Worm (Caenorhabditis elegans) whole organism, dauer: Measurements from ENCODE around the gene sdz-13.

Experiments used
- unc-62 ChIP-seq: sonication (generic microtip); optimal IDR thresholded peaks from 2 replicates; lab custom pipeline; 2017; ENCODE audit warnings: missing biosample characterization, missing genetic modification reagents, missing genetic modification characterization

Gene sdz-13

DNA sequence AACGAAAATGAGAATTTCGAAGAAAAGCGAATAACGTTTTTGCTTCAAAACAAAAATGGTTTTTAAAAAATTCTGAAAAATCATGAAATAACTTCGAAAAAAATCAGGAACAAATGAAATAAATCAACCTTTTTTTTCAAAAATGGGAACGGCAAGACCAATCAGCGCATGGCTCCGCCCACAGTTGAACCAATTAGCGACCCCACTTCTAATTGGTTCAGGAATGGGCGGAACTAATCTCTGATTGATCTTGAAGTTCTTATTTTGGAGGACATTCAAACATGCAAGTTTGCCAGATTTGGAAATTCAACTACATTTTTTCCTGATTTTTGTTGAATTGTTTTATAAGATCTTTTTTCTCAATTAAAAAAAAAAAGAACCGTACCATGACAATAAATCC, 23.5 kb downstream of the sdz-13 start:
- TF ChIP-seq unc-62 (GFP tag; lab: Kevin White, UChicago) = no peak

- TF ChIP-seq unc-62 (GFP tag; lab: Kevin White, UChicago) = no peak
These were observed 24.4 kb downstream of the sdz-13 start, which contains the start of gene T11G6.3 for ce11 chrIV:10855049-10855448. Gene T11G6.3 (minus strand): TSS chrIV:10855237.

- TF ChIP-seq unc-62 (GFP tag; lab: Kevin White, UChicago) = no peak
These were observed 25.4 kb downstream of the sdz-13 start for ce11 chrIV:10854042-10854441.

DNA sequence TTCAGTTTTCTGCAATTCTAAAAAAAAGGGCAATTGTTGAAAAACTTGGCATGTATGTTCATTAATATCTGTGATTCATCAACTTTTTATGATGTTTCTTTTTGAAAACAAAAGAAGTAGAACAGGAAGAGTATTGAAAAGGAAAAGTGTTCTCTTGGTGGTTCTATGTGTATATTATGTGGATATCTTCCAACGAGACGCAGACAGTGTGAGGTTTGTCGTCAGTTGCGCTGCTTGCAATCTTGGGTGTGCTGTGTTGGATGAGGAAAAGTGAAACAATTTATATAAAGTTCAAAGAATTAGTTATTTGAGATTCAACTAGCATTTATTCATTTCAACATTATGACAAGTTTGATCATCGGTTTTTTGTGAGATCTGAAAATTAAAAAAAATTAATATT, 27.0 kb downstream of the sdz-13 start:
- TF ChIP-seq unc-62 (GFP tag; lab: Kevin White, UChicago) = no peak

DNA sequence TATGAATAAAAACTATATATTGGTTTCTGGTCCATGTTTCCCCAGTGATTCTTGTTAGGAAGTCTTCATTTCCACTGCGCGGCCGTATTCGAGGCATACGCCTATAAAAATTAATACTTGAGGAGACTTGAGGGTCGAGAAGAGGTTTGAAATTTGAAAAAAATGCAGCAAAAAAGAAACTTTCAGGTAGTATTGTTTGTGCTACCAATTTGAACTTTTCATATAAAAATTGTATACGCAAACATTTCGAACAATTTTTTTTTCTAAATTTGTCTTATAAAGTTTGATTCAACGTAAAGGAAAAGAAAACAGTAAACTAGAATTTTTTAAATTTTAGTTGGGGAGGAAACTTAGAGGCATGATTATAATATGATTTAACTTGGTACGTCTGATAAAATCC, 27.6 kb downstream of the sdz-13 start, which contains the start of gene T11G6.4:
T11G6.4 (minus strand) TSS at position 101 of the 400 bp plus-strand sequence.
- TF ChIP-seq unc-62 (GFP tag; lab: Kevin White, UChicago) = no peak

DNA sequence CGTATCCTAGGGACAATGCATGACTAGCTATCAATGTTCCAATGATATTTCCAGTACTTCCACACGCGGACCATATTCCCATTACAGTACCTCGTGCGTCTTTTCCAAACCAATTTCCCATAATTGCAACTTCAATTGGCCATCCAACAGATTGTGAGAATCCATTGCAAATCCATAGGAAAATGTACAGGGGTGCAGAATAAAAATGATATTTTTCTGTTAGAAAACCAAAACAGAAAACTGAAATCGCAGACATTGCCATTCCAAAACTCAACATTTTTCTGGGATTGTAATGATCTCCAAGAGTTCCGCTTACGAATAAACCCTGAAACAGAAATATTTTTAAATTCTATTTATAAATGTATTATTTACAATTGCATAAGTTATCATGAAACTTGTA, 28.3 kb downstream of the sdz-13 start:
- no peak for TF ChIP-seq unc-62 (GFP tag; lab: Kevin White, UChicago)

DNA sequence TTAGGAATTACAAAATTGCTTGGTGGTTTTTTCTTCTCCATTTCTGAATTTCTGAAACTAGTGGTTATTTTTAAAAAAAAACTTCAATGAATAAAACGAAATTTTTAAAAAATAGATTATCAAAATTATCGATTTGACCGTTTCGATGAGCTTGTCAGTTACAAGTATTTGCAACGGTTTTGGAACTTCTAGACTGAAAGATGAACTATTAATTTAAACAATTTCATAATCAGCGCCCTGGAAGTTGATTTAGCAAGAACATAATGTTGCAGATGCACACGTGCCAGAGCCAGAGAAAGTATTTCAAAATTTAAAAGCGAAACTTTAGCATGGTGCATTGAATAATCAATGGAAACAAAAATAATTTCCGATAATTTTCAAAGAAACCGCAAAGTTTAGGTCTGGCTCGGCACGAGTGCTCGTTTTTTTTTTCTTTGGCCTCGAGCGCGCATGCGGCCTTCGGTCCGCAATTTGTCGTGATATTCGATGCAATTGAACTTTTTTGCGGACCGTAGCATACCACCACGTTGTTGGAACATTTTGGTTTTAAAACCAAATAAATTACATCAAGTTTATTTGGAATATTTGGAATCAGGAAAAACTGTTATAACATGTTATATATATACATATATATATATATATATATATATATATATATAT, 36.6 kb downstream of the sdz-13 start, which contains the start of gene T11G6.5:
T11G6.5 (minus strand) TSS at position 51 of the 660 bp plus-strand sequence.
- no peak for TF ChIP-seq unc-62 (GFP tag; lab: Kevin White, UChicago)

ce11 chrIV:10842232-10842631, 37.2 kb downstream of the sdz-13 start:
- no peak for TF ChIP-seq unc-62 (GFP tag; lab: Kevin White, UChicago)

ce11 chrIV:10832148-10832547, 47.3 kb downstream of the sdz-13 start, which contains the start of gene best-15:
Gene best-15 (minus strand): TSS chrIV:10832248.
- no peak for TF ChIP-seq unc-62 (GFP tag; lab: Kevin White, UChicago)

- no peak for TF ChIP-seq unc-62 (GFP tag; lab: Kevin White, UChicago)
These were observed 51.4 kb downstream of the sdz-13 start, which contains the start of gene npax-3 for ce11 chrIV:10828049-10828448. Gene npax-3 (minus strand): TSS chrIV:10828149.
